Worm (Caenorhabditis elegans) whole organism, young adult: ENCODE data around the gene rab-6.1.
A peak's percentile ranks its signal among the peaks of the same experiment; 100 is the strongest.

Source experiments
- F33H1.4 ChIP-seq: fragments of 200-800 bp; sonication (Bioruptor generic); IDR thresholded peaks from 2 replicates; pipeline ENCODE4 v1.3.6; 2022; ENCODE audit warnings: missing genetic modification reagents, missing genetic modification characterization, missing compliant biosample characterization
- F37B4.10 ChIP-seq: fragments of 200-800 bp; sonication (Bioruptor generic); IDR thresholded peaks from 2 replicates; pipeline ENCODE4 v1.3.6; 2022; ENCODE audit warnings: missing genetic modification characterization, missing compliant biosample characterization
- F52B5.7 ChIP-seq: sonication (generic microtip); optimal IDR thresholded peaks from 2 replicates; lab custom pipeline; 2016; ENCODE audit warnings: mild to moderate bottlenecking, missing genetic modification characterization, missing compliant biosample characterization
- K11D2.4 ChIP-seq: fragments of 200-800 bp; sonication (Bioruptor generic); IDR thresholded peaks from 2 replicates; pipeline ENCODE4 v1.3.6; 2022; ENCODE audit warnings: missing genetic modification reagents, missing genetic modification characterization, missing compliant biosample characterization
- Y53G8AR.9 ChIP-seq: fragments of 200-800 bp; sonication (Bioruptor generic); conservative IDR thresholded peaks from 2 replicates; pipeline ENCODE4 v1.3.6; 2022; ENCODE audit warnings: missing genetic modification reagents, missing genetic modification characterization, missing compliant biosample characterization
- ZK185.1 ChIP-seq: sonication (generic microtip); optimal IDR thresholded peaks from 2 replicates; lab custom pipeline; 2016; ENCODE audit warnings: mild to moderate bottlenecking, missing genetic modification characterization, missing compliant biosample characterization; ENCODE audit not compliant: poor library complexity, severe bottlenecking
- atf-7 ChIP-seq: sonication (generic microtip); optimal IDR thresholded peaks from 2 replicates; lab custom pipeline; 2017; ENCODE audit warnings: mild to moderate bottlenecking, missing genetic modification characterization, missing compliant biosample characterization
- athp-1 ChIP-seq: sonication (generic microtip); optimal IDR thresholded peaks from 2 replicates; lab custom pipeline; 2017; ENCODE audit warnings: mild to moderate bottlenecking, missing genetic modification characterization, missing compliant biosample characterization
- bed-1 ChIP-seq: fragments of 200-800 bp; sonication (Bioruptor generic); IDR thresholded peaks from 2 replicates; pipeline ENCODE4 v1.3.6; 2022; ENCODE audit warnings: missing genetic modification reagents, missing genetic modification characterization, missing compliant biosample characterization
- cebp-1 ChIP-seq, 2 experiments: fragments of 200-800 bp in 1 of 2; sonication (Bioruptor generic) in 1 of 2; sonication (generic microtip) in 1 of 2; IDR thresholded peaks in 1 of 2; optimal IDR thresholded peaks in 1 of 2; 2 replicates each; pipeline versions ENCODE4 v1.3.6 to Lab custom; 2017 to 2022; ENCODE audit warnings: missing compliant biosample characterization in 2 of 2, missing genetic modification characterization in 2 of 2, mild to moderate bottlenecking in 1 of 2, missing genetic modification reagents in 1 of 2, moderate library complexity in 1 of 2
- ceh-27 ChIP-seq: fragments of 200-800 bp; sonication (Bioruptor generic); optimal IDR thresholded peaks from 2 replicates; lab custom pipeline; 2018; ENCODE audit warnings: mild to moderate bottlenecking, missing genetic modification characterization, moderate library complexity, missing compliant biosample characterization
- chd-7 ChIP-seq: sonication (generic microtip); optimal IDR thresholded peaks from 2 replicates; lab custom pipeline; 2016; ENCODE audit warnings: mild to moderate bottlenecking, missing genetic modification characterization, moderate library complexity, missing compliant biosample characterization
- dpl-1 ChIP-seq: fragments of 150-350 bp; optimal IDR thresholded peaks from 2 replicates; lab custom pipeline; 2014; ENCODE audit warnings: missing biosample characterization, missing genetic modification reagents, missing genetic modification characterization
- egrh-3 ChIP-seq: fragments of 200-800 bp; sonication (Bioruptor generic); IDR thresholded peaks from 2 replicates; pipeline ENCODE4 v1.3.6; 2022; ENCODE audit warnings: missing genetic modification reagents, missing genetic modification characterization, missing compliant biosample characterization
- hmg-1.2 ChIP-seq: fragments of 200-800 bp; sonication (Bioruptor generic); IDR thresholded peaks from 2 replicates; pipeline ENCODE4 v1.3.6; 2022; ENCODE audit warnings: missing genetic modification reagents, missing genetic modification characterization, missing compliant biosample characterization
- lag-1 ChIP-seq: fragments of 200-800 bp; sonication (Bioruptor generic); IDR thresholded peaks from 2 replicates; pipeline ENCODE4 v1.3.6; 2022; ENCODE audit warnings: missing genetic modification reagents, missing genetic modification characterization, missing compliant biosample characterization
- lin-40 ChIP-seq: sonication (generic microtip); optimal IDR thresholded peaks from 2 replicates; lab custom pipeline; 2016; ENCODE audit warnings: missing genetic modification characterization, mild to moderate bottlenecking, missing compliant biosample characterization, missing genotype, missing genetic modification reagents
- lin-54 ChIP-seq: fragments of 200-800 bp; sonication (Bioruptor generic); optimal IDR thresholded peaks from 2 replicates; lab custom pipeline; 2018; ENCODE audit warnings: mild to moderate bottlenecking, missing genetic modification characterization, missing compliant biosample characterization
- nhr-179 ChIP-seq: sonication (generic microtip); optimal IDR thresholded peaks from 2 replicates; lab custom pipeline; 2016; ENCODE audit warnings: mild to moderate bottlenecking, missing genetic modification characterization, missing compliant biosample characterization
- nhr-80 ChIP-seq: sonication (generic microtip); optimal IDR thresholded peaks from 2 replicates; lab custom pipeline; 2016; ENCODE audit warnings: missing genetic modification characterization, missing compliant biosample characterization
- snpc-4 ChIP-seq, 5 experiments: fragments of 150-350 bp in 1 of 5; sonication (generic microtip) in 4 of 5; optimal IDR thresholded peaks; 2 replicates each; lab custom pipeline; 2014 to 2018; ENCODE audit warnings: missing genetic modification characterization in 5 of 5, missing biosample characterization in 3 of 5, antibody characterized with exemption in 2 of 5, mild to moderate bottlenecking in 2 of 5, missing compliant biosample characterization in 2 of 5, missing genotype in 2 of 5, moderate library complexity in 2 of 5, missing genetic modification reagents in 1 of 5
- tlf-1 ChIP-seq: fragments of 200-800 bp; sonication (Bioruptor generic); optimal IDR thresholded peaks from 2 replicates; lab custom pipeline; 2018; ENCODE audit warnings: mild to moderate bottlenecking, missing genetic modification characterization, missing compliant biosample characterization
- unc-130 ChIP-seq: sonication (generic microtip); optimal IDR thresholded peaks from 2 replicates; lab custom pipeline; 2016; ENCODE audit warnings: missing genetic modification reagents, missing genetic modification characterization, missing compliant biosample characterization
- zfh-2 ChIP-seq: fragments of 200-800 bp; sonication (Bioruptor generic); conservative IDR thresholded peaks from 2 replicates; pipeline ENCODE4 v1.3.6; 2022; ENCODE audit warnings: missing genetic modification reagents, missing genetic modification characterization, missing compliant biosample characterization
- zim-3 ChIP-seq: sonication (generic microtip); optimal IDR thresholded peaks from 2 replicates; lab custom pipeline; 2017; ENCODE audit warnings: mild to moderate bottlenecking, missing genetic modification characterization, moderate library complexity, missing compliant biosample characterization
- ztf-22 ChIP-seq: fragments of 200-800 bp; sonication (Bioruptor generic); optimal IDR thresholded peaks from 2 replicates; lab custom pipeline; 2018; ENCODE audit warnings: mild to moderate bottlenecking, missing genetic modification characterization, moderate library complexity, missing compliant biosample characterization
- ztf-25 ChIP-seq: fragments of 200-800 bp; sonication (Bioruptor generic); IDR thresholded peaks from 2 replicates; pipeline ENCODE4 v1.3.6; 2022; ENCODE audit warnings: missing genetic modification reagents, missing genetic modification characterization, missing compliant biosample characterization
- ztf-3 ChIP-seq: fragments of 200-800 bp; sonication (Bioruptor generic); optimal IDR thresholded peaks from 2 replicates; lab custom pipeline; 2018; ENCODE audit warnings: mild to moderate bottlenecking, missing genetic modification characterization, missing compliant biosample characterization
- ztf-6 ChIP-seq: fragments of 200-800 bp; sonication (Bioruptor generic); IDR thresholded peaks from 2 replicates; pipeline ENCODE4 v1.3.6; 2022; ENCODE audit warnings: missing genetic modification reagents, missing genetic modification characterization, missing compliant biosample characterization

rab-6.1 gene

ce11 chrIII:8983135-8983534 is 22.6 kb downstream of the rab-6.1 start:
- TF ChIP-seq bed-1 (GFP tag; lab: Robert Waterston, UW) (no peak), lin-54 (GFP tag; lab: Kevin White, UChicago) (no peak), ztf-25 (GFP tag; lab: Robert Waterston, UW) (no peak), K11D2.4 (GFP tag; lab: Robert Waterston, UW) (0 out of 2 replicates have a peak, but pooled peaks have one; percentile 16), zim-3 (peak; percentile 19), F52B5.7 (peak; percentile 24)
- TF ChIP-seq, all 124 proteins: peak for 3

ce11 chrIII:8981847-8982479 is 23.8 kb downstream of the rab-6.1 start, which contains the start of gene pde-2:
Gene pde-2 (minus strand): TSS chrIII:8981897.
- no peak for TF ChIP-seq cebp-1 (GFP tag; IDR thresholded peaks at IDR 0.05; lab: Robert Waterston, UW)
- TF ChIP-seq cebp-1 (tag; optimal IDR thresholded peaks at IDR 0.05; lab: Kevin White, UChicago), result peak; percentile 24
- TF ChIP-seq hmg-1.2 (GFP tag; lab: Robert Waterston, UW), result peak; percentile 40; the same call in 1 of the 2 replicates
- no peak for TF ChIP-seq nhr-179 (tag; lab: Kevin White, UChicago)
- TF ChIP-seq ztf-6 (GFP tag; lab: Robert Waterston, UW), result no peak
- TF ChIP-seq lag-1, result no peak
- TF ChIP-seq zfh-2 (GFP tag; lab: Robert Waterston, UW), result peak; percentile 60; the same call in 1 of the 2 replicates
- TF ChIP-seq F33H1.4 (GFP tag; lab: Robert Waterston, UW), result no peak
- TF ChIP-seq lin-40 (tag; lab: Kevin White, UChicago), result peak; percentile 44
- no peak for TF ChIP-seq ztf-3 (GFP tag; lab: Kevin White, UChicago)
- no peak for TF ChIP-seq unc-130 (GFP tag; lab: Kevin White, UChicago)
- TF ChIP-seq F52B5.7, result peak; percentile 15
- no peak for TF ChIP-seq ceh-27 (GFP tag; lab: Kevin White, UChicago)
- no peak for TF ChIP-seq snpc-4 (GFP tag; optimal IDR thresholded peaks at IDR 0.05; lab: Kevin White, UChicago)
- peak in 1 of 4 experiments; percentile 16 for TF ChIP-seq snpc-4 (tag; optimal IDR thresholded peaks at IDR 0.05; lab: Kevin White, UChicago)
- peak; percentile 40 for TF ChIP-seq chd-7
- TF ChIP-seq, all 124 proteins: peak for 7

ce11 chrIII:8980892-8981291 is 24.9 kb downstream of the rab-6.1 start:
- no peak for TF ChIP-seq cebp-1 (GFP tag; IDR thresholded peaks at IDR 0.05; lab: Robert Waterston, UW)
- no peak for TF ChIP-seq cebp-1 (tag; optimal IDR thresholded peaks at IDR 0.05; lab: Kevin White, UChicago)
- no peak for TF ChIP-seq F37B4.10 (GFP tag; lab: Robert Waterston, UW)
- TF ChIP-seq zfh-2 (GFP tag; lab: Robert Waterston, UW), result no peak
- TF ChIP-seq nhr-179 (tag; lab: Kevin White, UChicago), result no peak
- TF ChIP-seq snpc-4 (GFP tag; optimal IDR thresholded peaks at IDR 0.05; lab: Kevin White, UChicago), result no peak
- no peak for TF ChIP-seq snpc-4 (tag; optimal IDR thresholded peaks at IDR 0.05; lab: Kevin White, UChicago)
- TF ChIP-seq nhr-80 (tag; lab: Kevin White, UChicago), result no peak
- no peak for TF ChIP-seq lag-1
- no peak for TF ChIP-seq dpl-1 (GFP tag; lab: Kevin White, UChicago)
- no peak for TF ChIP-seq ZK185.1 (tag; lab: Kevin White, UChicago)
- no peak for TF ChIP-seq tlf-1 (GFP tag; lab: Kevin White, UChicago)
- TF ChIP-seq atf-7, result no peak
- no peak for TF ChIP-seq ztf-22 (GFP tag; lab: Kevin White, UChicago)
- no peak for TF ChIP-seq Y53G8AR.9
- no peak for TF ChIP-seq athp-1
- TF ChIP-seq egrh-3 (GFP tag; lab: Robert Waterston, UW), result no peak
- TF ChIP-seq, all 124 proteins: peak for 0
